Worm (Caenorhabditis elegans): ENCODE results near the gene Y47D3B.3.
A peak's percentile ranks its signal among the peaks of the same experiment; 100 is the strongest.

The Y47D3B.3 gene

DNA sequence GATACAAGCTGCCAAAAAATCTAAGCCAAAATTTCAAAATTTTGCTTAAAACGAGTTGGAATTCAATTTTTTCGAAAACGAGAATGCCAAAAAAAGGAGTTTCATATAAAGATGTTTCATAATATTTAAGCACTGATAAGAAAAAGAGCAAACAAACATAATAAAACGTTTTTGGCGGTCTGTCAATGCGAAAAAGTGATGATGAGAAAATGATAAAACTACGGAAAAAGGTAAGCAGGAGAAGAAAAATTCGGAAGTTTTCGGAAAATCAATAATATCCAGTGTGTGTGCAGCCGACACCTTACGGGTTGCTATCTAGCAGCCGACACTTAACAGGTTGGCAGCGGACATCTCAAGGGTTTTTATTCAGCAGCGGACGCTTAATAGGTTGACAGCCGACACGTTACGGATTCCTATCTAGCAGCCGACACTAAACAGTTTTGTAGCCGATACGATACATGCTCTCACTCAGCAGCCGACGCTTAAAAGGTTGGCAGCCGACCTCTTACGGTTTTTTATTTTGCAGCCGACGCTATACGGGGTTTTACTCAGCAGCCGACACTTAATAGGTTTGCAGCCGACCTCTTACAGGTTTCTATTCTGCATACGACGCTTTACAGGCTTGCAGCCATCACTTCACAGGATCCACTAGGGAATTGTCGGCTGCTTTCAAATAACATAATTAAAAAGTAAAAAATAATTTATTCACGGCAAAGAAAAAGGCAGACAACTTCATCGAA is 25.2 kb upstream of the Y47D3B.3 start:
- no peak for TF ChIP-seq egl-5 (tag; optimal IDR thresholded peaks at IDR 0.05)
- TF ChIP-seq snpc-4 (tag; optimal IDR thresholded peaks at IDR 0.05): peak; percentile 89
- no peak for TF ChIP-seq elt-1 (tag; optimal IDR thresholded peaks at IDR 0.05)
- no peak for TF ChIP-seq lin-15B (tag; optimal IDR thresholded peaks at IDR 0.05)
- TF ChIP-seq nhr-25 (tag; optimal IDR thresholded peaks at IDR 0.05): no peak
- peak; percentile 28 for TF ChIP-seq pqm-1 (tag; optimal IDR thresholded peaks at IDR 0.05)
- no peak for TF ChIP-seq nhr-77 (tag; optimal IDR thresholded peaks at IDR 0.05)
- no peak for TF ChIP-seq hmg-11 (tag; optimal IDR thresholded peaks at IDR 0.05)
- TF ChIP-seq ceh-28 (tag; optimal IDR thresholded peaks at IDR 0.05): peak; percentile 18
- peak; percentile 58 for TF ChIP-seq elt-2 (tag; optimal IDR thresholded peaks at IDR 0.05)
- no peak for TF ChIP-seq nhr-23 (tag; optimal IDR thresholded peaks at IDR 0.05)
- no peak for TF ChIP-seq lin-39 (tag; optimal IDR thresholded peaks at IDR 0.05)
- TF ChIP-seq unc-39 (tag; optimal IDR thresholded peaks at IDR 0.05): no peak
- no peak for TF ChIP-seq eor-1 (tag; optimal IDR thresholded peaks at IDR 0.05)
- TF ChIP-seq skn-1 (tag; optimal IDR thresholded peaks at IDR 0.05): no peak
- no peak for TF ChIP-seq lsy-12 (tag; optimal IDR thresholded peaks at IDR 0.05)
- TF ChIP-seq nhr-76 (tag; optimal IDR thresholded peaks at IDR 0.05): no peak
- no peak for TF ChIP-seq fkh-10 (GFP tag; optimal IDR thresholded peaks at IDR 0.05)
- TF ChIP-seq sea-2 (GFP tag; optimal IDR thresholded peaks at IDR 0.05): no peak
- TF ChIP-seq tbx-2 (tag; optimal IDR thresholded peaks at IDR 0.05): no peak
- no peak for TF ChIP-seq R02D3.7 (tag; optimal IDR thresholded peaks at IDR 0.05)
- TF ChIP-seq jun-1 (tag; optimal IDR thresholded peaks at IDR 0.05): no peak
- TF ChIP-seq daf-12 (tag; optimal IDR thresholded peaks at IDR 0.05): no peak
- no peak for TF ChIP-seq ceh-82 (tag; optimal IDR thresholded peaks at IDR 0.05)
- peak; percentile 45 for TF ChIP-seq ama-1 (optimal IDR thresholded peaks at IDR 0.05)
- no peak for TF ChIP-seq zag-1 (tag; optimal IDR thresholded peaks at IDR 0.05)
- TF ChIP-seq aly-2 (tag; optimal IDR thresholded peaks at IDR 0.05): no peak
- no peak for TF ChIP-seq nhr-28 (tag; optimal IDR thresholded peaks at IDR 0.05)
- no peak for TF ChIP-seq nhr-67 (tag; optimal IDR thresholded peaks at IDR 0.05)
- no peak for TF ChIP-seq nhr-12 (tag; optimal IDR thresholded peaks at IDR 0.05)
- TF ChIP-seq mdl-1 (tag; optimal IDR thresholded peaks at IDR 0.05): no peak
- TF ChIP-seq nhr-11 (tag; optimal IDR thresholded peaks at IDR 0.05): no peak
- no peak for TF ChIP-seq mml-1 (tag; optimal IDR thresholded peaks at IDR 0.05)
- no peak for TF ChIP-seq egl-27 (tag; optimal IDR thresholded peaks at IDR 0.05)
- no peak for TF ChIP-seq ceh-16 (tag; optimal IDR thresholded peaks at IDR 0.05)
- no peak for TF ChIP-seq ceh-9 (tag; optimal IDR thresholded peaks at IDR 0.05)
- TF ChIP-seq elt-3 (tag; optimal IDR thresholded peaks at IDR 0.05): no peak
- peak; percentile 27 for TF ChIP-seq pha-4 (tag; optimal IDR thresholded peaks at IDR 0.05)
- no peak for TF ChIP-seq nhr-43 (tag; optimal IDR thresholded peaks at IDR 0.05; ENCODE audit: poor library complexity, severe bottlenecking)
- TF ChIP-seq nfya-1 (tag; optimal IDR thresholded peaks at IDR 0.05; ENCODE audit: insufficient read depth): no peak
- no peak for TF ChIP-seq fos-1 (tag; optimal IDR thresholded peaks at IDR 0.05)
- TF ChIP-seq unc-62 (GFP tag; optimal IDR thresholded peaks at IDR 0.05): no peak
- TF ChIP-seq ztf-11 (tag; optimal IDR thresholded peaks at IDR 0.05): no peak
- no peak for TF ChIP-seq fkh-2 (tag; optimal IDR thresholded peaks at IDR 0.05)
- TF ChIP-seq ZK546.5 (tag; optimal IDR thresholded peaks at IDR 0.05): no peak

DNA sequence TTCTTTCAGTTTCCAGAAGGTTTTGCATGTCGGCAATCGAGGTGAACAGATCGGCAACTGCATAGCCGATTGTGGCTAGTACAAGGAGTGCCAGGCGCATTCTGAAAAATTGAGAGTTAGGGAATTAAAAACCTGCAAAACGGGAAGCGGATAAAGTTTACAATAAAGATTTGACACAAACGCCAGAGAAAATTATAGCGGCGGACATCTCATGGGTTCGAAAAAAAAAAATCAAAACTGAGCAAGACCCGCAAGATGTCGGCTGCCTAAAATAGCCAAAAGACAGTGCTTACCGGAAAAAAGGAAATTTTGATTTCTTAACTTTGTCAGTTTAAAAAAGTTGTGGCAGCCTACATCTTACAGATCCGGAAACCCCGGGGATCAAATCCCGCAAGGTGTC is 19.7 kb upstream of the Y47D3B.3 start, which contains the start of gene dpy-18:
Gene dpy-18, minus strand, starts transcription at position 101 of the 400 bp plus-strand sequence.
- TF ChIP-seq daf-12 (tag; optimal IDR thresholded peaks at IDR 0.05): no peak
- no peak for TF ChIP-seq ceh-9 (tag; optimal IDR thresholded peaks at IDR 0.05)
- TF ChIP-seq nhr-43 (tag; optimal IDR thresholded peaks at IDR 0.05; ENCODE audit: poor library complexity, severe bottlenecking): no peak
- no peak for TF ChIP-seq fkh-10 (GFP tag; optimal IDR thresholded peaks at IDR 0.05)
- TF ChIP-seq elt-1 (tag; optimal IDR thresholded peaks at IDR 0.05): no peak
- no peak for TF ChIP-seq elt-2 (tag; optimal IDR thresholded peaks at IDR 0.05)
- no peak for TF ChIP-seq nhr-76 (tag; optimal IDR thresholded peaks at IDR 0.05)
- no peak for TF ChIP-seq zag-1 (tag; optimal IDR thresholded peaks at IDR 0.05)
- no peak for TF ChIP-seq nhr-25 (tag; optimal IDR thresholded peaks at IDR 0.05)
- no peak for TF ChIP-seq skn-1 (tag; optimal IDR thresholded peaks at IDR 0.05)
- no peak for TF ChIP-seq R02D3.7 (tag; optimal IDR thresholded peaks at IDR 0.05)
- TF ChIP-seq pqm-1 (tag; optimal IDR thresholded peaks at IDR 0.05): no peak
- TF ChIP-seq nhr-237 (tag; optimal IDR thresholded peaks at IDR 0.05): no peak
- TF ChIP-seq ztf-4 (tag; optimal IDR thresholded peaks at IDR 0.05): no peak
